Worm (Caenorhabditis elegans): ENCODE data around the gene algn-6.

Gene algn-6

ce11 chrII:8008334-8008733 is 31.3 kb upstream of the algn-6 start, which contains the start of gene glna-2:
Gene glna-2, plus strand, starts transcription at chrII:8008634.
- no peak for TF ChIP-seq flt-1 (GFP tag; IDR thresholded peaks at IDR 0.05)
- no peak for TF ChIP-seq B0310.2 (tag; optimal IDR thresholded peaks at IDR 0.05)
- TF ChIP-seq ama-1 (optimal IDR thresholded peaks at IDR 0.05): no peak
- no peak for TF ChIP-seq pes-1 (GFP tag; IDR thresholded peaks at IDR 0.05)
- TF ChIP-seq ets-7 (tag; optimal IDR thresholded peaks at IDR 0.05): no peak
- TF ChIP-seq F13C5.2 (tag; optimal IDR thresholded peaks at IDR 0.05): no peak
- no peak for TF ChIP-seq ceh-13 (GFP tag; optimal IDR thresholded peaks at IDR 0.05)
- TF ChIP-seq scrt-1 (GFP tag; IDR thresholded peaks at IDR 0.05): no peak

DNA sequence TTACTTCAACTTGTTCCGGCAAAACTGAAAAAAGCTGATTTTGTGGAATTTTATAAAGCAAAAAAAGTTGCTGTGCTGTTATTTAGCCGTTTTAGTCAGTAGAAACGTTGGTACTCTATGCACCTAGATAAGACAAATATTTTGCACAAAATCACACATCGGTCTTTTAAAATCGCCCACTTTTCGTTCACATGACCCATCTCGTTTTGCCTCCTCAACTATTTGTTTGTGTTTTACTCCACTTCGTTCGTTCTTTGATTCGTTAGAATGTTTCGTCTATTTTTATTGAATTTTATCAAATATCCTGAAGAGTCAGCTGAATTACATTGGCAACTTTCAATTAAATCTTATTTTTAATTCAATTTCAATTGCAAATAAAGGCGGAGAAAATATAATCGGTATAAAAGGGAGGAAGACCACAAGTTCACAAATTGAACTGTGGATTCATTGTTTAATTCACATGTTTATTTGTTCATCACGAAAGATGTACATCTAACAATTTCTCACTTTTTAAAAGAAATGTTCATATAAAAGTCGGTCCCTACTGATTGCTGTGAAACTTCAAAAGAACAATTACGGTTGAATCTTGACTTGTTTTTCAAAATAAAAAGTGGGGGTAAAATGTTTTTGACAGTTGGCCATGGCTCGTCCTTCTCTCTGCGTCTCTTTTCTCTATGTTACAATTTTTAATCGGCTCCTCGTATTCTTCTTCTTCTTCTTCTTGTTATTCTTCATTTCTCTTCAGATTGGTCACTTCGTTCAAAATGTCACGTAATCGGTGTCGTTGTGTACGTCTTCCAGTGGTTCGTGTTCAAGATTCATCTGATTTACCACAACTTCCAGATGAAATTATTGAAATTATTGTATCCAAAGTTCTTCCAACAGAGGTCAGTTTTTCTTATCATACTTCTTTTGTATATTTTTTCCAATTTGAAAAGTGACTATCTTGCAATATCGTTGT is 27.3 kb upstream of the algn-6 start, which contains the start of gene DH11.2:
Gene DH11.2, plus strand, starts transcription at position 746 of the 961 bp plus-strand sequence.
- TF ChIP-seq hnd-1 (tag; optimal IDR thresholded peaks at IDR 0.05) (no peak), B0310.2 (tag; optimal IDR thresholded peaks at IDR 0.05) (no peak), scrt-1 (GFP tag; IDR thresholded peaks at IDR 0.05) (no peak), ceh-36 (tag; optimal IDR thresholded peaks at IDR 0.05) (no peak), tbx-11 (GFP tag; IDR thresholded peaks at IDR 0.05) (no peak), aly-1 (tag; optimal IDR thresholded peaks at IDR 0.05) (no peak), ets-7 (tag; optimal IDR thresholded peaks at IDR 0.05) (no peak), F13C5.2 (tag; optimal IDR thresholded peaks at IDR 0.05) (no peak), pes-1 (GFP tag; IDR thresholded peaks at IDR 0.05) (no peak), tbx-37 (GFP tag; conservative IDR thresholded peaks at IDR 0.05) (no peak), sea-1 (GFP tag; conservative IDR thresholded peaks at IDR 0.05) (no peak), tra-4 (tag; optimal IDR thresholded peaks at IDR 0.05) (no peak), ama-1 (optimal IDR thresholded peaks at IDR 0.05) (no peak), flt-1 (GFP tag; IDR thresholded peaks at IDR 0.05) (no peak), hmg-4 (GFP tag; optimal IDR thresholded peaks at IDR 0.05) (no peak), hmbx-1 (tag; optimal IDR thresholded peaks at IDR 0.05) (no peak), ceh-13 (GFP tag; optimal IDR thresholded peaks at IDR 0.05) (no peak)

DNA sequence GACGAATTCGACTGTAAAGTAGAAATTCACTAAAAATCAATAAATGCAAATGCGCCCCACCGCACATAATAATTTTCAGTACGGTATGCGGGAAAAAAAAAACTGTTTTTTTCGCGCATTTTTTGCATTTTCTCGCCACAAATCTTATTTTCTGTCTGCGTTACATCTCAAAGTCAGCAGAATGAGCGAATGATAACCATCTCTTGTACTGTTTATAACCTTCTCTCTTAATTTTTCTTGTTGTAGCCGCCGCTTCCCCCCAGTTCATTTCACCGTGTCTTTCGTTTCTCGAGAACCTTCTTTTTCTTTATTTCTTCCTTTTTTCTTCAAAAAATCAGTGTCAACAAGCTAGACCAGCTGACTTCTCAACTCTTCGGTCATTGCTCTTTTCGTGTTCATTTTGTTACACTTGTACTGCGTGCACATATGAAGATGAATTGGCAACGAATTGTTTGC is 24.1 kb upstream of the algn-6 start:
- no peak for TF ChIP-seq ceh-36 (tag; optimal IDR thresholded peaks at IDR 0.05)
- TF ChIP-seq ama-1 (optimal IDR thresholded peaks at IDR 0.05): no peak
- no peak for TF ChIP-seq ets-7 (tag; optimal IDR thresholded peaks at IDR 0.05)
- TF ChIP-seq flt-1 (GFP tag; IDR thresholded peaks at IDR 0.05): no peak
- TF ChIP-seq scrt-1 (GFP tag; IDR thresholded peaks at IDR 0.05): no peak
- TF ChIP-seq aly-1 (tag; optimal IDR thresholded peaks at IDR 0.05): no peak
- TF ChIP-seq hnd-1 (tag; optimal IDR thresholded peaks at IDR 0.05): no peak
- no peak for TF ChIP-seq ceh-13 (GFP tag; optimal IDR thresholded peaks at IDR 0.05)
- TF ChIP-seq F13C5.2 (tag; optimal IDR thresholded peaks at IDR 0.05): no peak
- no peak for TF ChIP-seq pes-1 (GFP tag; IDR thresholded peaks at IDR 0.05)
- no peak for TF ChIP-seq B0310.2 (tag; optimal IDR thresholded peaks at IDR 0.05)
- TF ChIP-seq hmg-4 (GFP tag; optimal IDR thresholded peaks at IDR 0.05): no peak
- no peak for TF ChIP-seq tbx-37 (GFP tag; conservative IDR thresholded peaks at IDR 0.05)
- no peak for TF ChIP-seq tbx-11 (GFP tag; IDR thresholded peaks at IDR 0.05)
- no peak for TF ChIP-seq sea-1 (GFP tag; conservative IDR thresholded peaks at IDR 0.05)

DNA sequence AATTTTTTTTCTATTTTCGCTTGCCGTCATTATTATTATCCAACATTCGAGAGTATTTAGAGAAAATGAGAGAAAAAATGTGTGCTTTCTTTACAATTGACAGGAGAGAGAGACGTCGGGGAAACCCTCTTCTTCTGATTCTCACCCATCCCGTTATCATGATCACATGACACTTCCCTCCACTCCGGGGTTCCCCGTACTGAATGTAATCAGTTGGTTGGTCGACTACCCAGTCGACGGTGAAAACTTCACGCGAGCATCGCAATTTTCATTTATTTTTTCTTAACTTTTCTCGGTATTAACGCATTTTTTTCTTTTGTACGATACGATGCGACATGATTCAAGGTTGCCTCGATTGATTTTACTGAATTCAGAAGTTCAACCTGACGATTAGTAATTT is 23.4 kb upstream of the algn-6 start:
- TF ChIP-seq pes-1 (GFP tag; IDR thresholded peaks at IDR 0.05) (no peak), hmbx-1 (tag; optimal IDR thresholded peaks at IDR 0.05) (no peak), ets-7 (tag; optimal IDR thresholded peaks at IDR 0.05) (no peak), scrt-1 (GFP tag; IDR thresholded peaks at IDR 0.05) (no peak), hnd-1 (tag; optimal IDR thresholded peaks at IDR 0.05) (no peak), B0310.2 (tag; optimal IDR thresholded peaks at IDR 0.05) (no peak), ceh-13 (GFP tag; optimal IDR thresholded peaks at IDR 0.05) (no peak), aly-1 (tag; optimal IDR thresholded peaks at IDR 0.05) (no peak)

DNA sequence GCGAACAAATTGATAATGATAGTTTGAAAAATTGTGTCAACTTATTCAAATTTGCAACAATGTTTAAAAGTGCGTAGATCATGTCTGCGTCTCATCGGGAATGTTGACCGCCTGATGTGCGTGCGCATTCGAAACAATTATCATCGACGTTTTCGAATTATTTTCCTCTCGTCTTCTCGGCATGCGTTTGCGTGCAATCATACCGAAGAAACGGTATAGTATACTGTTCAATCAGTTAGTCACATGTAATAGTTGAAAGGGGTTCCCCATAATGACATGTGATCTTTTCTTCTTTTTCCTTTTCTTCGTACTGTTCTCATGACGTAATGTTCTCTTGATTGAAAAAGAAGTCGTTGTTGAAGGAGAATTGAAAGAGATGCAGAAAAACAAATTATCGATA is 22.8 kb upstream of the algn-6 start:
- TF ChIP-seq ceh-36 (tag; optimal IDR thresholded peaks at IDR 0.05) (no peak), flt-1 (GFP tag; IDR thresholded peaks at IDR 0.05) (no peak), ets-7 (tag; optimal IDR thresholded peaks at IDR 0.05) (no peak), sea-1 (GFP tag; conservative IDR thresholded peaks at IDR 0.05) (no peak), F13C5.2 (tag; optimal IDR thresholded peaks at IDR 0.05) (no peak), tbx-11 (GFP tag; IDR thresholded peaks at IDR 0.05) (no peak), ceh-13 (GFP tag; optimal IDR thresholded peaks at IDR 0.05) (no peak), hmbx-1 (tag; optimal IDR thresholded peaks at IDR 0.05) (no peak), tbx-37 (GFP tag; conservative IDR thresholded peaks at IDR 0.05) (no peak)

ce11 chrII:8017380-8017779 is 22.2 kb upstream of the algn-6 start, which contains the start of gene zyg-11:
Gene zyg-11, plus strand, starts transcription at chrII:8017680.
- no peak for TF ChIP-seq tbx-11 (GFP tag; IDR thresholded peaks at IDR 0.05)
- no peak for TF ChIP-seq ceh-36 (tag; optimal IDR thresholded peaks at IDR 0.05)
- no peak for TF ChIP-seq flt-1 (GFP tag; IDR thresholded peaks at IDR 0.05)
- TF ChIP-seq F13C5.2 (tag; optimal IDR thresholded peaks at IDR 0.05): no peak
- TF ChIP-seq ets-7 (tag; optimal IDR thresholded peaks at IDR 0.05): no peak
- TF ChIP-seq aly-1 (tag; optimal IDR thresholded peaks at IDR 0.05): no peak
- TF ChIP-seq sea-1 (GFP tag; conservative IDR thresholded peaks at IDR 0.05): no peak
- no peak for TF ChIP-seq B0310.2 (tag; optimal IDR thresholded peaks at IDR 0.05)
- TF ChIP-seq tbx-37 (GFP tag; conservative IDR thresholded peaks at IDR 0.05): no peak
- no peak for TF ChIP-seq hmg-4 (GFP tag; optimal IDR thresholded peaks at IDR 0.05)
- no peak for TF ChIP-seq ceh-13 (GFP tag; optimal IDR thresholded peaks at IDR 0.05)

ce11 chrII:8020580-8021044 is 19.0 kb upstream of the algn-6 start:
- TF ChIP-seq tra-4 (tag; optimal IDR thresholded peaks at IDR 0.05) (no peak), tbx-37 (GFP tag; conservative IDR thresholded peaks at IDR 0.05) (no peak), aly-1 (tag; optimal IDR thresholded peaks at IDR 0.05) (no peak)

Data from whole organism, early embryonic.